Worm (Caenorhabditis elegans): ENCODE measurements around the gene C35C5.10.

- no peak for TF ChIP-seq flt-1 (GFP tag; IDR thresholded peaks at IDR 0.05)
- TF ChIP-seq T22C8.4 (GFP tag; IDR thresholded peaks at IDR 0.05): no peak
- no peak for TF ChIP-seq klf-2 (GFP tag; conservative IDR thresholded peaks at IDR 0.05)
Measured at ce11 chrX:11560615-11561014, 4.6 kb downstream of the C35C5.10 start, which contains the start of gene lev-8.

Data from whole organism, midembryonic.